Worm (Caenorhabditis elegans) whole organism, L2 larva: ENCODE data around the gene atic-1.
A peak's percentile ranks its signal among the peaks of the same experiment; 100 is the strongest.

Source experiments
- C34F6.9 ChIP-seq: fragments of 150-350 bp; optimal IDR thresholded peaks from 2 replicates; lab custom pipeline; 2014; ENCODE audit warnings: missing biosample characterization, missing genetic modification characterization
- F13H6.1 ChIP-seq: sonication (generic microtip); optimal IDR thresholded peaks from 2 replicates; lab custom pipeline; 2016; ENCODE audit warnings: missing genetic modification characterization, missing compliant biosample characterization
- R02D3.7 ChIP-seq: fragments of 150-350 bp; optimal IDR thresholded peaks from 2 replicates; lab custom pipeline; 2014; ENCODE audit warnings: missing biosample characterization, missing genetic modification characterization
- ZK546.5 ChIP-seq: sonication (generic microtip); optimal IDR thresholded peaks from 2 replicates; lab custom pipeline; 2017; ENCODE audit warnings: missing biosample characterization, missing genetic modification characterization
- ama-1 ChIP-seq: fragments of 150-350 bp; optimal IDR thresholded peaks from 2 replicates; lab custom pipeline; 2018; ENCODE audit warnings: inconsistent platforms
- blmp-1 ChIP-seq: sonication (generic microtip); optimal IDR thresholded peaks from 2 replicates; lab custom pipeline; 2017; ENCODE audit warnings: missing genetic modification characterization, mild to moderate bottlenecking, missing compliant biosample characterization, antibody characterized with exemption, moderate library complexity; ENCODE audit not compliant: insufficient read depth
- ceh-16 ChIP-seq: fragments of 150-350 bp; optimal IDR thresholded peaks from 2 replicates; lab custom pipeline; 2014; ENCODE audit warnings: missing biosample characterization, missing genetic modification characterization
- crh-2 ChIP-seq: sonication (generic microtip); optimal IDR thresholded peaks from 2 replicates; lab custom pipeline; 2017; ENCODE audit warnings: missing biosample characterization, missing genetic modification characterization
- dmd-4 ChIP-seq: sonication (generic microtip); optimal IDR thresholded peaks from 2 replicates; lab custom pipeline; 2017; ENCODE audit warnings: missing biosample characterization, missing genetic modification characterization
- egl-27 ChIP-seq: sonication (generic microtip); optimal IDR thresholded peaks from 3 replicates; lab custom pipeline; 2017; ENCODE audit warnings: missing biosample characterization, missing genetic modification reagents, missing genetic modification characterization
- elt-3 ChIP-seq: sonication (generic microtip); optimal IDR thresholded peaks from 2 replicates; lab custom pipeline; 2017; ENCODE audit warnings: missing biosample characterization, missing genetic modification characterization
- fos-1 ChIP-seq: fragments of 150-350 bp; optimal IDR thresholded peaks from 2 replicates; lab custom pipeline; 2014; ENCODE audit warnings: missing biosample characterization, missing genetic modification characterization
- gmeb-1 ChIP-seq: fragments of 150-350 bp; optimal IDR thresholded peaks from 2 replicates; lab custom pipeline; 2014; ENCODE audit warnings: missing biosample characterization, missing genetic modification characterization
- lin-11 ChIP-seq: fragments of 150-350 bp; sonication (generic microtip); optimal IDR thresholded peaks from 2 replicates; lab custom pipeline; 2014; ENCODE audit warnings: missing biosample characterization, missing genetic modification characterization, inconsistent platforms, mixed read lengths
- lin-13 ChIP-seq: fragments of 150-350 bp; optimal IDR thresholded peaks from 2 replicates; lab custom pipeline; 2014; ENCODE audit warnings: missing biosample characterization, missing genetic modification reagents, missing genetic modification characterization
- lsy-2 ChIP-seq, 2 experiments: fragments of 150-350 bp in 1 of 2; sonication (generic microtip) in 1 of 2; optimal IDR thresholded peaks; 2 replicates each; lab custom pipeline; 2014 to 2017; ENCODE audit warnings: missing biosample characterization in 2 of 2, missing genetic modification characterization in 2 of 2
- mbf-1 ChIP-seq: sonication (generic microtip); optimal IDR thresholded peaks from 2 replicates; lab custom pipeline; 2017; ENCODE audit warnings: missing biosample characterization, missing genetic modification characterization
- nhr-10 ChIP-seq: sonication (generic microtip); optimal IDR thresholded peaks from 2 replicates; lab custom pipeline; 2017; ENCODE audit warnings: missing biosample characterization, missing genetic modification characterization
- nhr-129 ChIP-seq: fragments of 150-350 bp; optimal IDR thresholded peaks from 2 replicates; lab custom pipeline; 2014; ENCODE audit warnings: missing biosample characterization, missing genetic modification characterization
- nhr-21 ChIP-seq: fragments of 150-350 bp; optimal IDR thresholded peaks from 2 replicates; lab custom pipeline; 2014; ENCODE audit warnings: missing biosample characterization, missing genetic modification characterization
- nhr-237 ChIP-seq: fragments of 150-350 bp; optimal IDR thresholded peaks from 2 replicates; lab custom pipeline; 2014; ENCODE audit warnings: missing biosample characterization, missing genetic modification characterization
- nhr-25 ChIP-seq: fragments of 150-350 bp; sonication (generic microtip); optimal IDR thresholded peaks from 3 replicates; lab custom pipeline; 2014; ENCODE audit warnings: missing biosample characterization, missing genetic modification characterization
- nhr-6 ChIP-seq: fragments of 150-350 bp; optimal IDR thresholded peaks from 2 replicates; lab custom pipeline; 2014; ENCODE audit warnings: missing biosample characterization, missing genetic modification characterization
- nhr-77 ChIP-seq: fragments of 150-350 bp; optimal IDR thresholded peaks from 2 replicates; lab custom pipeline; 2014; ENCODE audit warnings: missing biosample characterization, missing genetic modification characterization
- peb-1 ChIP-seq: fragments of 150-350 bp; optimal IDR thresholded peaks from 2 replicates; lab custom pipeline; 2014; ENCODE audit warnings: missing biosample characterization, missing genetic modification characterization
- sem-4 ChIP-seq: fragments of 150-350 bp; optimal IDR thresholded peaks from 2 replicates; lab custom pipeline; 2014; ENCODE audit warnings: missing biosample characterization, missing genetic modification reagents, missing genetic modification characterization
- skn-1 ChIP-seq: sonication (generic microtip); optimal IDR thresholded peaks from 2 replicates; lab custom pipeline; 2017; ENCODE audit warnings: missing biosample characterization, missing genetic modification characterization
- sma-3 ChIP-seq: sonication (generic microtip); optimal IDR thresholded peaks from 2 replicates; lab custom pipeline; 2016; ENCODE audit warnings: missing genetic modification reagents, missing genetic modification characterization, missing compliant biosample characterization
- sma-9 ChIP-seq, 2 experiments: fragments of 150-350 bp in 1 of 2; sonication (generic microtip) in 1 of 2; optimal IDR thresholded peaks; 2 replicates each; lab custom pipeline; 2014 to 2016; ENCODE audit warnings: missing genetic modification characterization in 2 of 2, mild to moderate bottlenecking in 1 of 2, missing biosample characterization in 1 of 2, missing compliant biosample characterization in 1 of 2, missing genetic modification reagents in 1 of 2, moderate library complexity in 1 of 2
- snpc-4 ChIP-seq: fragments of 150-350 bp; optimal IDR thresholded peaks from 2 replicates; lab custom pipeline; 2014; ENCODE audit warnings: missing biosample characterization, missing genetic modification characterization
- unc-39 ChIP-seq: fragments of 150-350 bp; optimal IDR thresholded peaks from 2 replicates; lab custom pipeline; 2014; ENCODE audit warnings: missing biosample characterization, missing genetic modification characterization
- unc-55 ChIP-seq: fragments of 150-350 bp; sonication (generic microtip); optimal IDR thresholded peaks from 3 replicates; lab custom pipeline; 2014; ENCODE audit warnings: missing biosample characterization, missing genetic modification reagents, missing genetic modification characterization
- unc-62 ChIP-seq: fragments of 150-350 bp; optimal IDR thresholded peaks from 2 replicates; lab custom pipeline; 2014; ENCODE audit warnings: missing biosample characterization, missing genetic modification reagents, missing genetic modification characterization
- zag-1 ChIP-seq: fragments of 150-350 bp; optimal IDR thresholded peaks from 2 replicates; lab custom pipeline; 2014; ENCODE audit warnings: missing biosample characterization, missing genetic modification characterization
- ztf-4 ChIP-seq: fragments of 150-350 bp; optimal IDR thresholded peaks from 2 replicates; lab custom pipeline; 2014; ENCODE audit warnings: missing biosample characterization, missing genetic modification characterization

The atic-1 gene

ce11 chrIV:7897953-7898352, 16.1 kb downstream of the atic-1 start:
- TF ChIP-seq ama-1 (lab: Kevin White, UChicago) (no peak), zag-1 (tag; lab: Kevin White, UChicago) (no peak), lsy-2 (tag; optimal IDR thresholded peaks at IDR 0.05; lab: Kevin White, UChicago) (no peak), elt-3 (tag; lab: Kevin White, UChicago) (no peak), skn-1 (tag; lab: Kevin White, UChicago) (no peak), unc-39 (tag; lab: Kevin White, UChicago) (no peak), ceh-16 (tag; lab: Kevin White, UChicago) (no peak), sma-3 (GFP tag; lab: Kevin White, UChicago) (no peak), C34F6.9 (no peak), nhr-237 (tag; lab: Kevin White, UChicago) (no peak), nhr-129 (tag; lab: Kevin White, UChicago) (no peak), peb-1 (tag; lab: Kevin White, UChicago) (no peak), lin-13 (GFP tag; lab: Kevin White, UChicago) (no peak)
- TF ChIP-seq, all 48 proteins: peak for 0

- no peak for TF ChIP-seq unc-62
- TF ChIP-seq lin-13 (GFP tag; lab: Kevin White, UChicago): no peak
- TF ChIP-seq blmp-1 (tag; lab: Kevin White, UChicago): no peak
- TF ChIP-seq gmeb-1: no peak
- TF ChIP-seq crh-2: peak; percentile 38
- TF ChIP-seq unc-39 (tag; lab: Kevin White, UChicago): no peak
- TF ChIP-seq fos-1: peak; percentile 89
- TF ChIP-seq nhr-237 (tag; lab: Kevin White, UChicago): no peak
- TF ChIP-seq snpc-4 (tag; lab: Kevin White, UChicago): no peak
- no peak for TF ChIP-seq ZK546.5 (tag; lab: Kevin White, UChicago)
- no peak for TF ChIP-seq zag-1 (tag; lab: Kevin White, UChicago)
- TF ChIP-seq mbf-1 (tag; lab: Kevin White, UChicago): no peak
- TF ChIP-seq nhr-10 (tag; lab: Kevin White, UChicago): no peak
- TF ChIP-seq, all 48 proteins: peak for 2
Measured at ce11 chrIV:7898489-7898888, 16.7 kb downstream of the atic-1 start.

- TF ChIP-seq dmd-4 (tag; lab: Kevin White, UChicago) (no peak), R02D3.7 (tag; lab: Kevin White, UChicago) (no peak), nhr-25 (tag; lab: Kevin White, UChicago) (peak; percentile 41), fos-1 (peak; percentile 50), nhr-129 (tag; lab: Kevin White, UChicago) (peak; percentile 88), lsy-2 (tag; optimal IDR thresholded peaks at IDR 0.05; lab: Kevin White, UChicago) (peak; percentile 90 to 98), lin-13 (GFP tag; lab: Kevin White, UChicago) (peak; percentile 57), unc-39 (tag; lab: Kevin White, UChicago) (no peak), gmeb-1 (peak; percentile 74), nhr-77 (tag; lab: Kevin White, UChicago) (no peak), sma-3 (GFP tag; lab: Kevin White, UChicago) (peak; percentile 77), C34F6.9 (peak; percentile 88), nhr-10 (tag; lab: Kevin White, UChicago) (no peak), unc-55 (peak; percentile 92), lin-11 (tag; lab: Kevin White, UChicago) (peak; percentile 51), nhr-21 (peak; percentile 43), ztf-4 (tag; lab: Kevin White, UChicago) (peak; percentile 60), blmp-1 (tag; lab: Kevin White, UChicago) (no peak), egl-27 (tag; lab: Kevin White, UChicago) (peak; percentile 52), sem-4 (peak; percentile 70), sma-9 (GFP tag; optimal IDR thresholded peaks at IDR 0.05; lab: Kevin White, UChicago) (peak; percentile 79), sma-9 (tag; optimal IDR thresholded peaks at IDR 0.05; lab: Kevin White, UChicago) (no peak), snpc-4 (tag; lab: Kevin White, UChicago) (peak; percentile 25), nhr-6 (tag; lab: Kevin White, UChicago) (peak; percentile 22), F13H6.1 (peak; percentile 69), ZK546.5 (tag; lab: Kevin White, UChicago) (no peak), crh-2 (peak; percentile 92)
Measured at ce11 chrIV:7902221-7902904, 20.5 kb downstream of the atic-1 start, which contains the start of gene arp-11. TSS of gene arp-11 (minus strand) at chrIV:7902271.
